Fruit fly (Drosophila melanogaster): Measurements from ENCODE around the gene ema.

DNA sequence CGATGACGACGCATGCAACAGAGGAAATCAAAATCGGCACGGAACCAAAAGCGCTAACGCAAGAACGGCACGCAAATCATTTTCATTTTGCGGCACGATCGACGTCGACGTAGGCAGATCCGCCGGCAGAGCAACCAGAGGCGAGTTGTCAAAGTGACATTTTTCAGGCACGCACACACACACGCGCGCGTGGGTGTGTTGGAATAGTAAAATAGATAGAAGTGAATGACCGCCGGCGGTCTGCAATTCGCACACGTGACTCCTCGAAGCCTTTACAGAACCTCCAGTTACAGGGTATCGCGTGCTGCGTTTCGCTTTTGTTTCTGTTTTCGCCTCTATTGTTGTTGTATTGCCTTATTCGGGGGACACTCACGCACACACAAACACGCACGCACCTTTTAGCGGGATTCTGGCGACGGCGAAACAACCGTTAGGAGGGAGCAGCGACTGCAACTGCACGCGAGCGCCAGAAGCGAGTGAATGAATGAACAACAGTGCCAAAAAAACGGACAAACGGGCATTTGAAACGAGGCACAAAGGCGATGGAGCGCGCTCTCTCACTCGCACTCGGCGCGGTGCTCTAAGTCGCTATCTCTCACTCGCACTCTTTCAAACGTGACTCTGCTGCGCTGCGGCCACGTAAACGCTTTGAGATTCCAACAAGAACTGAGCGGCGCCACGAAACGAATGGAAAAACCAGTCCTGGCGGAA is 38.3 kb downstream of the ema start, which contains the start of gene ss:
- TF ChIP-seq CG3919 (GFP tag; optimal IDR thresholded peaks at IDR 0.05) (no peak), fkh (GFP tag; optimal IDR thresholded peaks at IDR 0.05) (no peak)

All from whole organism, prepupa.